Worm (Caenorhabditis elegans) whole organism, L2 larva: ENCODE measurements around the gene F32D8.1.

Source experiments
- ama-1 ChIP-seq: fragments of 150-350 bp; optimal IDR thresholded peaks from 2 replicates; lab custom pipeline; 2018; ENCODE audit warnings: inconsistent platforms
- skn-1 ChIP-seq: sonication (generic microtip); optimal IDR thresholded peaks from 2 replicates; lab custom pipeline; 2017; ENCODE audit warnings: missing biosample characterization, missing genetic modification characterization
- unc-55 ChIP-seq: fragments of 150-350 bp; sonication (generic microtip); optimal IDR thresholded peaks from 3 replicates; lab custom pipeline; 2014; ENCODE audit warnings: missing biosample characterization, missing genetic modification reagents, missing genetic modification characterization
- unc-62 ChIP-seq: fragments of 150-350 bp; optimal IDR thresholded peaks from 2 replicates; lab custom pipeline; 2014; ENCODE audit warnings: missing biosample characterization, missing genetic modification reagents, missing genetic modification characterization
- ztf-11 ChIP-seq: sonication (generic microtip); optimal IDR thresholded peaks from 2 replicates; lab custom pipeline; 2017; ENCODE audit warnings: missing biosample characterization, missing genetic modification characterization

DNA sequence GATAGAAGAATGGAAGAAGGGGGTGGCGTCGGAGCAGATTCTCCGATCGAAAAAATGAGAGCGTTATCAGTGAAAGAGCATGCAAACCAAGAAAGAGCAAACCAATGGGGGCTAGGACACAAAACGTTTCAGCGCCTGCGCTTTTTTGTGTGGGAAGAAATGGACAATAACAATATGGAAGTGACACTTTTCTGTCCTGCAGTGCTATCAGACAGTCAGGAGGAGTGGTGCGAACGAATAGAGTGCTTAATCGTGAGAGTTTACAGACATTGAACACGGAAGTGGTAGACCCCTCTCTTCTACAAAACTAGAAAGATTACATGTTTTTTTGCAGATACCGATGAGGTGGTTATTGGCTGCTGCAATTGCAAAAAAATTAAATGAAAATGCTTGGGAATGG lies 25.3 kb upstream of the F32D8.1 start:
- TF ChIP-seq ztf-11 (tag; lab: Kevin White, UChicago): no peak
- no peak for TF ChIP-seq unc-62 (GFP tag; lab: Kevin White, UChicago)
- TF ChIP-seq ama-1: no peak
- no peak for TF ChIP-seq skn-1 (tag; lab: Kevin White, UChicago)
- TF ChIP-seq unc-55 (GFP tag; lab: Kevin White, UChicago): no peak
